Fruit fly (Drosophila melanogaster) whole organism, wandering third instar larva: ENCODE data around the gene CG4914.

Experiments used
- CG32264 ChIP-seq: fragments of 200-800 bp; sonication (Bioruptor generic); optimal IDR thresholded peaks from 2 replicates; lab custom pipeline; 2016; ENCODE audit warnings: missing biosample characterization, missing genetic modification characterization
- CrebA ChIP-seq: fragments of 200-800 bp; sonication (Bioruptor generic); optimal IDR thresholded peaks from 2 replicates; lab custom pipeline; 2016; ENCODE audit warnings: missing biosample characterization, mild to moderate bottlenecking, missing genetic modification characterization, borderline replicate concordance
- Hr78 ChIP-seq: fragments of >200 bp; optimal IDR thresholded peaks from 2 replicates; lab custom pipeline; 2017; ENCODE audit warnings: missing biosample characterization, missing genetic modification characterization
- N ChIP-seq: fragments of >200 bp; optimal IDR thresholded peaks from 2 replicates; lab custom pipeline; 2018; ENCODE audit warnings: missing biosample characterization, missing external identifiers, missing genetic modification characterization
- br ChIP-seq: fragments of 200-800 bp; sonication (Bioruptor generic); optimal IDR thresholded peaks from 2 replicates; lab custom pipeline; 2016; ENCODE audit warnings: missing biosample characterization, missing genetic modification characterization
- dmrt93B ChIP-seq: fragments of 200-800 bp; sonication (Bioruptor generic); optimal IDR thresholded peaks from 2 replicates; lab custom pipeline; 2018; ENCODE audit warnings: missing biosample characterization, mild to moderate bottlenecking, missing genetic modification characterization
- fru ChIP-seq: fragments of 200-800 bp; sonication (Bioruptor generic); optimal IDR thresholded peaks from 3 replicates; lab custom pipeline; 2016; ENCODE audit warnings: missing biosample characterization, mild to moderate bottlenecking, missing genetic modification characterization
- jim ChIP-seq: fragments of 175-275, 200-325 bp; sonication (Bioruptor generic); optimal IDR thresholded peaks from 2 replicates; lab custom pipeline; 2016; ENCODE audit warnings: missing biosample characterization, mild to moderate bottlenecking, missing genetic modification characterization
- lola ChIP-seq: fragments of >200 bp; optimal IDR thresholded peaks from 2 replicates; lab custom pipeline; 2017; ENCODE audit warnings: missing biosample characterization, missing genetic modification characterization
- psq ChIP-seq: fragments of 200-800 bp; sonication (Bioruptor generic); optimal IDR thresholded peaks from 3 replicates; lab custom pipeline; 2017; ENCODE audit warnings: missing biosample characterization, mild to moderate bottlenecking, missing genetic modification characterization, moderate library complexity
- sv ChIP-seq: fragments of 200-800 bp; sonication (Bioruptor generic); optimal IDR thresholded peaks from 3 replicates; lab custom pipeline; 2016; ENCODE audit warnings: missing biosample characterization, missing genetic modification characterization
- tai ChIP-seq: sonication (Bioruptor generic); optimal IDR thresholded peaks from 2 replicates; lab custom pipeline; 2016; ENCODE audit warnings: missing biosample characterization, missing genetic modification characterization
- usp ChIP-seq: fragments of >200 bp; optimal IDR thresholded peaks from 2 replicates; lab custom pipeline; 2017; ENCODE audit warnings: missing biosample characterization, missing genetic modification characterization
- woc ChIP-seq: sonication (Bioruptor generic); optimal IDR thresholded peaks from 2 replicates; lab custom pipeline; 2016; ENCODE audit warnings: missing biosample characterization, mild to moderate bottlenecking, missing genetic modification characterization

- TF ChIP-seq br (GFP tag; lab: Kevin White, UChicago) (no peak), usp (GFP tag; lab: Kevin White, UChicago) (no peak), psq (GFP tag; lab: Kevin White, UChicago) (no peak), lola (GFP tag; lab: Kevin White, UChicago) (no peak), jim (GFP tag; lab: Kevin White, UChicago) (no peak), tai (no peak), sv (GFP tag; lab: Kevin White, UChicago) (no peak), N (GFP tag; lab: Kevin White, UChicago) (no peak), Hr78 (GFP tag; lab: Kevin White, UChicago) (no peak), fru (GFP tag; lab: Kevin White, UChicago) (no peak), dmrt93B (GFP tag; lab: Kevin White, UChicago) (no peak), CG32264 (GFP tag; lab: Kevin White, UChicago) (no peak), woc (GFP tag; lab: Kevin White, UChicago) (no peak), CrebA (GFP tag; lab: Kevin White, UChicago) (no peak)
Measured at dm6 chr3L:14691047-14691446, 13.1 kb upstream of the CG4914 start, which contains the start of gene gdrd.
